Worm (Caenorhabditis elegans) whole organism, L4 larva: ENCODE measurements around the gene tmem-138.
A peak's percentile ranks its signal among the peaks of the same experiment; 100 is the strongest.

Experiments
- D1046.2 ChIP-seq: fragments of 200-800 bp; sonication (Bioruptor generic); IDR thresholded peaks from 2 replicates; pipeline ENCODE4 v1.3.6; 2022; ENCODE audit warnings: missing genetic modification characterization, missing compliant biosample characterization
- F26F4.8 ChIP-seq: fragments of 200-800 bp; sonication (Bioruptor generic); conservative IDR thresholded peaks from 2 replicates; pipeline ENCODE4 v1.3.6; 2022; ENCODE audit warnings: missing genetic modification characterization, missing compliant biosample characterization
- F37D6.2 ChIP-seq: sonication (generic microtip); optimal IDR thresholded peaks from 2 replicates; lab custom pipeline; 2016; ENCODE audit warnings: mild to moderate bottlenecking, missing genetic modification characterization, missing compliant biosample characterization
- F44E2.7 ChIP-seq: fragments of 200-800 bp; sonication (Bioruptor generic); IDR thresholded peaks from 2 replicates; pipeline ENCODE4 v2.1.2; 2022; ENCODE audit warnings: missing genetic modification characterization, missing compliant biosample characterization
- F49E8.2 ChIP-seq: sonication (generic microtip); optimal IDR thresholded peaks from 2 replicates; lab custom pipeline; 2016; ENCODE audit warnings: missing compliant biosample characterization, mild to moderate bottlenecking, missing genetic modification characterization, borderline replicate concordance
- R02D3.7 ChIP-seq: fragments of 150-350 bp; sonication (generic microtip); optimal IDR thresholded peaks from 3 replicates; lab custom pipeline; 2014; ENCODE audit warnings: missing biosample characterization, missing genetic modification characterization
- T26A8.4 ChIP-seq: fragments of 200-800 bp; sonication (Bioruptor generic); IDR thresholded peaks from 2 replicates; pipeline ENCODE4 v1.3.6; 2022; ENCODE audit warnings: missing genetic modification characterization, missing compliant biosample characterization
- Y105C5A.15 ChIP-seq: fragments of 200-800 bp; sonication (Bioruptor generic); IDR thresholded peaks from 2 replicates; pipeline ENCODE4 v1.3.6; 2022; ENCODE audit warnings: missing genetic modification characterization, missing compliant biosample characterization
- Y48G9A.11 ChIP-seq: fragments of 200-800 bp; sonication (Bioruptor generic); IDR thresholded peaks from 2 replicates; pipeline ENCODE4 v1.3.6; 2022; ENCODE audit warnings: missing genetic modification reagents, missing genetic modification characterization, missing compliant biosample characterization
- Y5F2A.4 ChIP-seq: fragments of 200-800 bp; sonication (Bioruptor generic); optimal IDR thresholded peaks from 2 replicates; lab custom pipeline; 2018; ENCODE audit warnings: mild to moderate bottlenecking, missing genetic modification characterization, missing compliant biosample characterization
- aha-1 ChIP-seq: fragments of 150-350 bp; peaks from one replicate; lab custom pipeline; 2014; ENCODE audit warnings: missing biosample characterization, missing genetic modification characterization
- aly-2 ChIP-seq: sonication (generic microtip); optimal IDR thresholded peaks from 2 replicates; lab custom pipeline; 2018; ENCODE audit warnings: missing biosample characterization, missing genetic modification characterization
- ceh-44 ChIP-seq: fragments of 200-800 bp; sonication (Bioruptor generic); IDR thresholded peaks from 2 replicates; pipeline ENCODE4 v1.3.6; 2022; ENCODE audit warnings: missing genetic modification reagents, missing genetic modification characterization, missing compliant biosample characterization
- ceh-82 ChIP-seq: sonication (generic microtip); optimal IDR thresholded peaks from 2 replicates; lab custom pipeline; 2017; ENCODE audit warnings: missing biosample characterization, missing genetic modification characterization
- ces-1 ChIP-seq: fragments of 150-350 bp; sonication (generic microtip); optimal IDR thresholded peaks from 4 replicates; lab custom pipeline; 2014; ENCODE audit warnings: missing biosample characterization, missing genetic modification reagents, missing genetic modification characterization
- cey-2 ChIP-seq: sonication (generic microtip); optimal IDR thresholded peaks from 3 replicates; lab custom pipeline; 2017; ENCODE audit warnings: missing genetic modification characterization, mild to moderate bottlenecking, missing compliant biosample characterization, antibody characterized with exemption, borderline replicate concordance; ENCODE audit not compliant: insufficient read depth
- daf-8 ChIP-seq: fragments of 200-800 bp; sonication (Bioruptor generic); IDR thresholded peaks from 2 replicates; pipeline ENCODE4 v1.3.6; 2022; ENCODE audit warnings: missing genetic modification characterization, missing compliant biosample characterization
- dmd-8 ChIP-seq: fragments of 200-800 bp; sonication (Bioruptor generic); IDR thresholded peaks from 2 replicates; pipeline ENCODE4 v1.3.6; 2022; ENCODE audit warnings: missing genetic modification characterization, missing compliant biosample characterization
- dpl-1 ChIP-seq: fragments of 150-350 bp; optimal IDR thresholded peaks from 2 replicates; lab custom pipeline; 2014; ENCODE audit warnings: missing biosample characterization, missing genetic modification reagents, missing genetic modification characterization
- duxl-1 ChIP-seq: sonication (generic microtip); optimal IDR thresholded peaks from 2 replicates; lab custom pipeline; 2016; ENCODE audit warnings: mild to moderate bottlenecking, missing genetic modification characterization, moderate library complexity, missing compliant biosample characterization; ENCODE audit not compliant: poor library complexity
- dve-1 ChIP-seq: sonication (generic microtip); optimal IDR thresholded peaks from 2 replicates; lab custom pipeline; 2017; ENCODE audit warnings: antibody characterized with exemption, mild to moderate bottlenecking, missing genetic modification characterization, missing compliant biosample characterization; ENCODE audit not compliant: insufficient read depth
- fkh-10 ChIP-seq: fragments of 150-350 bp; optimal IDR thresholded peaks from 2 replicates; lab custom pipeline; 2014; ENCODE audit warnings: missing biosample characterization, missing genetic modification reagents, missing genetic modification characterization
- fos-1 ChIP-seq: fragments of 150-350 bp; optimal IDR thresholded peaks from 2 replicates; lab custom pipeline; 2014; ENCODE audit warnings: missing biosample characterization, missing genetic modification characterization
- gei-8 ChIP-seq: fragments of 200-800 bp; sonication (Bioruptor generic); optimal IDR thresholded peaks from 2 replicates; lab custom pipeline; 2018; ENCODE audit warnings: mild to moderate bottlenecking, missing genetic modification characterization, missing compliant biosample characterization
- hlh-11 ChIP-seq: fragments of 200-800 bp; sonication (Bioruptor generic); optimal IDR thresholded peaks from 2 replicates; lab custom pipeline; 2018; ENCODE audit warnings: mild to moderate bottlenecking, missing genetic modification characterization, missing compliant biosample characterization
- lin-1 ChIP-seq: fragments of 200-800 bp; sonication (Bioruptor generic); IDR thresholded peaks from 2 replicates; pipeline ENCODE4 v1.3.6; 2022; ENCODE audit warnings: missing genetic modification reagents, missing genetic modification characterization, missing compliant biosample characterization
- lin-13 ChIP-seq: fragments of 150-350 bp; optimal IDR thresholded peaks from 2 replicates; lab custom pipeline; 2014; ENCODE audit warnings: missing biosample characterization, missing genetic modification reagents, missing genetic modification characterization
- lin-39 ChIP-seq: fragments of 150-350 bp; optimal IDR thresholded peaks from 2 replicates; lab custom pipeline; 2014; ENCODE audit warnings: missing biosample characterization, missing genetic modification reagents, missing genetic modification characterization
- lsy-2 ChIP-seq, 2 experiments: fragments of 150-350 bp in 1 of 2; sonication (generic microtip) in 1 of 2; optimal IDR thresholded peaks; 2 replicates each; lab custom pipeline; 2014 to 2017; ENCODE audit warnings: missing biosample characterization in 2 of 2, missing genetic modification characterization in 2 of 2
- mdl-1 ChIP-seq, 2 experiments: fragments of 150-350 bp in 1 of 2; sonication (generic microtip) in 1 of 2; optimal IDR thresholded peaks; 2 replicates each; lab custom pipeline; 2014 to 2017; ENCODE audit warnings: missing biosample characterization in 2 of 2, missing genetic modification characterization in 2 of 2
- mdt-29 ChIP-seq: fragments of 200-800 bp; sonication (Bioruptor generic); IDR thresholded peaks from 2 replicates; pipeline ENCODE4 v1.3.6; 2022; ENCODE audit warnings: missing genetic modification reagents, missing genetic modification characterization, missing compliant biosample characterization
- mes-2 ChIP-seq: sonication (generic microtip); optimal IDR thresholded peaks from 2 replicates; lab custom pipeline; 2016; ENCODE audit warnings: missing genotype, mild to moderate bottlenecking, missing genetic modification characterization, missing compliant biosample characterization; ENCODE audit not compliant: poor library complexity, severe bottlenecking
- mxl-2 ChIP-seq: fragments of 200-800 bp; sonication (Bioruptor generic); conservative IDR thresholded peaks from 2 replicates; pipeline ENCODE4 v1.3.6; 2022; ENCODE audit warnings: missing genetic modification reagents, missing genetic modification characterization, missing compliant biosample characterization
- nhr-11 ChIP-seq: fragments of 150-350 bp; optimal IDR thresholded peaks from 2 replicates; lab custom pipeline; 2014; ENCODE audit warnings: missing biosample characterization, missing genetic modification characterization
- nhr-41 ChIP-seq: fragments of 200-800 bp; sonication (Bioruptor generic); IDR thresholded peaks from 2 replicates; pipeline ENCODE4 v1.3.6; 2022; ENCODE audit warnings: missing genetic modification reagents, missing genetic modification characterization, missing compliant biosample characterization
- nhr-42 ChIP-seq: fragments of 200-800 bp; sonication (Bioruptor generic); IDR thresholded peaks from 2 replicates; pipeline ENCODE4 v1.3.6; 2022; ENCODE audit warnings: missing genetic modification characterization, missing compliant biosample characterization
- nhr-48 ChIP-seq: sonication (generic microtip); optimal IDR thresholded peaks from 2 replicates; lab custom pipeline; 2016; ENCODE audit warnings: mild to moderate bottlenecking, missing genetic modification characterization, missing compliant biosample characterization
- nhr-76 ChIP-seq: fragments of 150-350 bp; optimal IDR thresholded peaks from 2 replicates; lab custom pipeline; 2014; ENCODE audit warnings: missing biosample characterization, missing genetic modification characterization
- php-3 ChIP-seq: fragments of 200-800 bp; sonication (Bioruptor generic); IDR thresholded peaks from 2 replicates; pipeline ENCODE4 v1.3.6; 2022; ENCODE audit warnings: missing genetic modification reagents, missing genetic modification characterization, missing compliant biosample characterization
- pqm-1 ChIP-seq: sonication (generic microtip); optimal IDR thresholded peaks from 2 replicates; lab custom pipeline; 2017; ENCODE audit warnings: missing biosample characterization, missing genetic modification characterization
- saeg-2 ChIP-seq: fragments of 200-800 bp; sonication (Bioruptor generic); IDR thresholded peaks from 2 replicates; pipeline ENCODE4 v1.3.6; 2022; ENCODE audit warnings: missing genetic modification reagents, missing genetic modification characterization, missing compliant biosample characterization
- sdz-12 ChIP-seq: fragments of 200-800 bp; sonication (Bioruptor generic); optimal IDR thresholded peaks from 2 replicates; lab custom pipeline; 2018; ENCODE audit warnings: mild to moderate bottlenecking, missing genetic modification characterization, missing compliant biosample characterization
- spr-1 ChIP-seq: sonication (generic microtip); optimal IDR thresholded peaks from 2 replicates; lab custom pipeline; 2016; ENCODE audit warnings: mild to moderate bottlenecking, missing genetic modification characterization, missing compliant biosample characterization
- spr-3 ChIP-seq: fragments of 200-800 bp; sonication (Bioruptor generic); optimal IDR thresholded peaks from 2 replicates; lab custom pipeline; 2018; ENCODE audit warnings: mild to moderate bottlenecking, missing genetic modification characterization, missing compliant biosample characterization
- tag-97 ChIP-seq: fragments of 200-800 bp; sonication (Bioruptor generic); IDR thresholded peaks from 2 replicates; pipeline ENCODE4 v1.3.6; 2022; ENCODE audit warnings: missing genetic modification characterization, missing compliant biosample characterization
- unc-39 ChIP-seq: sonication (generic microtip); optimal IDR thresholded peaks from 2 replicates; lab custom pipeline; 2017; ENCODE audit warnings: missing biosample characterization, missing genetic modification characterization
- unc-62 ChIP-seq, 3 experiments: fragments of 150-350 bp in 1 of 3; sonication (generic microtip); optimal IDR thresholded peaks in 2 of 3; peaks in 1 of 3; 1 replicate in 1 of 3; 2 replicates in 2 of 3; lab custom pipeline; 2014 to 2017; ENCODE audit warnings: missing biosample characterization in 3 of 3, missing genetic modification characterization in 3 of 3, missing genetic modification reagents in 3 of 3, missing genotype in 1 of 3
- vab-7 ChIP-seq: fragments of 200-800 bp; sonication (Bioruptor generic); IDR thresholded peaks from 2 replicates; pipeline ENCODE4 v1.3.6; 2022; ENCODE audit warnings: missing genetic modification reagents, missing genetic modification characterization, missing compliant biosample characterization
- zfp-2 ChIP-seq: sonication (generic microtip); optimal IDR thresholded peaks from 2 replicates; lab custom pipeline; 2016; ENCODE audit warnings: mild to moderate bottlenecking, missing genetic modification characterization, missing compliant biosample characterization
- zfp-3 ChIP-seq: fragments of 200-800 bp; sonication (Bioruptor generic); conservative IDR thresholded peaks from 2 replicates; pipeline ENCODE4 v1.3.6; 2022; ENCODE audit warnings: missing genetic modification reagents, missing genetic modification characterization, missing compliant biosample characterization

The tmem-138 gene

ce11 chrII:8185016-8185493 is 27.9 kb downstream of the tmem-138 start, which contains the start of the genes mig-5 and cct-1 (continued):
- TF ChIP-seq R02D3.7 (tag; lab: Kevin White, UChicago) (no peak), lsy-2 (tag; optimal IDR thresholded peaks at IDR 0.05; lab: Kevin White, UChicago) (peak; percentile 99 to 100), pqm-1 (peak; percentile 62), sdz-12 (no peak), zfp-3 (peak; percentile 87), F44E2.7 (GFP tag; lab: Robert Waterston, UW) (no peak), ceh-82 (no peak), dmd-8 (GFP tag; lab: Robert Waterston, UW) (no peak), nhr-42 (peak; percentile 78; the same call in 1 of the 2 replicates), lin-39 (tag; lab: Kevin White, UChicago) (peak; percentile 83), spr-3 (GFP tag; lab: Kevin White, UChicago) (peak; percentile 78), nhr-76 (tag; lab: Kevin White, UChicago) (peak; percentile 2), ces-1 (GFP tag; lab: Kevin White, UChicago) (peak; percentile 72), D1046.2 (GFP tag; lab: Robert Waterston, UW) (no peak), nhr-48 (peak; percentile 87), aly-2 (tag; lab: Kevin White, UChicago) (no peak), daf-8 (GFP tag; lab: Robert Waterston, UW) (no peak), dpl-1 (GFP tag; lab: Kevin White, UChicago) (peak; percentile 91), vab-7 (GFP tag; lab: Robert Waterston, UW) (0 out of 2 replicates have a peak, but pooled peaks have one; percentile 29), spr-1 (tag; lab: Kevin White, UChicago) (peak; percentile 91), saeg-2 (GFP tag; lab: Robert Waterston, UW) (peak; percentile 76; the same call in 1 of the 2 replicates), unc-62 (GFP tag; optimal IDR thresholded peaks at IDR 0.05 in 1 of 2; lab: Kevin White, UChicago) (peak in 1 of 2 experiments; percentile 98), unc-62 (tag; optimal IDR thresholded peaks at IDR 0.05; lab: Kevin White, UChicago) (no peak), mdt-29 (peak; percentile 77), aha-1 (tag; lab: Kevin White, UChicago) (peak; percentile 85), mes-2 (tag; lab: Kevin White, UChicago) (peak; percentile 98), fos-1 (peak; percentile 9), ceh-44 (GFP tag; lab: Robert Waterston, UW) (peak; percentile 53; the same call in 1 of the 2 replicates), Y5F2A.4 (GFP tag; lab: Kevin White, UChicago) (peak; percentile 41), F49E8.2 (tag; lab: Kevin White, UChicago) (no peak), nhr-11 (peak; percentile 95), cey-2 (tag; lab: Kevin White, UChicago) (no peak), gei-8 (GFP tag; lab: Kevin White, UChicago) (no peak), nhr-41 (GFP tag; lab: Robert Waterston, UW) (no peak), unc-39 (tag; lab: Kevin White, UChicago) (no peak), php-3 (peak; percentile 96), F37D6.2 (tag; lab: Kevin White, UChicago) (peak; percentile 88), duxl-1 (tag; lab: Kevin White, UChicago) (peak; percentile 92), hlh-11 (tag; lab: Kevin White, UChicago) (peak; percentile 94), dve-1 (tag; lab: Kevin White, UChicago) (peak; percentile 98), fkh-10 (peak; percentile 97), Y105C5A.15 (GFP tag; lab: Robert Waterston, UW) (no peak), zfp-2 (tag; lab: Kevin White, UChicago) (peak; percentile 78), tag-97 (GFP tag; lab: Robert Waterston, UW) (no peak), T26A8.4 (GFP tag; lab: Robert Waterston, UW) (peak; percentile 97), mxl-2 (peak; percentile 57; the same call in 1 of the 2 replicates), lin-1 (GFP tag; lab: Robert Waterston, UW) (peak; percentile 85), F26F4.8 (GFP tag; lab: Robert Waterston, UW) (no peak), Y48G9A.11 (GFP tag; lab: Robert Waterston, UW) (peak; percentile 58), lin-13 (peak; percentile 87), mdl-1 (tag; optimal IDR thresholded peaks at IDR 0.05; lab: Kevin White, UChicago) (peak; percentile 51 to 75)
